Fruit fly (Drosophila melanogaster): ENCODE results near the gene CG14630.

dm6 chrX:985911-986310, 45.4 kb upstream of the CG14630 start:
- no peak for TF ChIP-seq ttk (optimal IDR thresholded peaks at IDR 0.05)
- TF ChIP-seq insv (optimal IDR thresholded peaks at IDR 0.05), result no peak
- no peak for TF ChIP-seq psq (optimal IDR thresholded peaks at IDR 0.05)
- no peak for TF ChIP-seq h (optimal IDR thresholded peaks at IDR 0.05)

Data from Kc167 (cell line).